Worm (Caenorhabditis elegans) whole organism, L4/young adult: ENCODE results near the gene srh-135.

Source experiments
- W03F9.2 ChIP-seq: fragments of 150-350 bp; optimal IDR thresholded peaks from 2 replicates; lab custom pipeline; 2014; ENCODE audit warnings: missing biosample characterization, missing genetic modification characterization
- dao-5 ChIP-seq: sonication (generic microtip); optimal IDR thresholded peaks from 2 replicates; lab custom pipeline; 2016; ENCODE audit warnings: missing genotype, missing genetic modification characterization, moderate library complexity, missing compliant biosample characterization
- him-1 ChIP-seq: sonication (generic microtip); optimal IDR thresholded peaks from 2 replicates; lab custom pipeline; 2016; ENCODE audit warnings: missing genotype, missing genetic modification reagents, missing genetic modification characterization, missing compliant biosample characterization

Gene srh-135

DNA sequence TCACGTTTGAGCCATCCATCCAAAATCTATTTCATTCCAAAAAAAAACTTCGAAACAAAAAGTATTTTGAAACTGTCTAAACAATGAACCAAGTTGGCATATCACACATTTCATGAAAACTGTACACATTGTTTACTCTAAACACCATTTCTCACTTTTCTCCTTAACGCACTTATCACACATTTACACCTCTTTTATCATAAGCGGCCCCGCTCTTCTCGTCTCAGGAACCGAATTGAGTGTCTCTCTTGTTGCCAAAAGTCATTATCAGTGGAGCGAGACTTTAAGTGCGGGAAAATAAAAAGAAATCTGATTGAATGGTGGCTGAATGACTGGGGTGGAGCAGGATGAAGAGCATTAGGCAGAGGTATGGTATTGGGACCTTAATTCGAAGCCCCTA is 4.9 kb upstream of the srh-135 start:
- TF ChIP-seq W03F9.2 (tag; lab: Kevin White, UChicago) = no peak
- no peak for TF ChIP-seq him-1 (tag; lab: Kevin White, UChicago)
- TF ChIP-seq dao-5 (tag; lab: Kevin White, UChicago) = no peak

DNA sequence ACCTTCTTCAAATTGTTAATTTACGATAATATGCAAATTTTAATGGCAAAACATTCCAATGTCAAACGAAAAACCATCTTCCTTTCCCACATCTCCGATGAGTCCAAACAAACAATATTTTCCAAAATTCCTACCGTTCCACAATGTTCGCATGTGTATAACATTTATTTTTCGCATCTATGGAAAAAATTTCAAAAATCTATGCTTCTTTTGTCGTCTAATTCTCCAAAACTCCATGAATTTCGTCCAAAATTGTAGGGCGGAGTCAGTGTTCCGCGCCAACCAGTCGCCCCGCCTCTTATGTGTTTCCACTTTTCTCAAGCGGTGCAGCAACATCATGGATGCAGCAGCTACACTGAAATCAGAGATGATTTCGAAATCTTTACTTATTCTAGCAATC is 4.0 kb upstream of the srh-135 start, which contains the start of gene T01E8.8:
Gene T01E8.8, plus strand, starts transcription at position 301 of the 400 bp plus-strand sequence.
- TF ChIP-seq dao-5 (tag; lab: Kevin White, UChicago) (no peak), him-1 (tag; lab: Kevin White, UChicago) (no peak), W03F9.2 (tag; lab: Kevin White, UChicago) (no peak)

DNA sequence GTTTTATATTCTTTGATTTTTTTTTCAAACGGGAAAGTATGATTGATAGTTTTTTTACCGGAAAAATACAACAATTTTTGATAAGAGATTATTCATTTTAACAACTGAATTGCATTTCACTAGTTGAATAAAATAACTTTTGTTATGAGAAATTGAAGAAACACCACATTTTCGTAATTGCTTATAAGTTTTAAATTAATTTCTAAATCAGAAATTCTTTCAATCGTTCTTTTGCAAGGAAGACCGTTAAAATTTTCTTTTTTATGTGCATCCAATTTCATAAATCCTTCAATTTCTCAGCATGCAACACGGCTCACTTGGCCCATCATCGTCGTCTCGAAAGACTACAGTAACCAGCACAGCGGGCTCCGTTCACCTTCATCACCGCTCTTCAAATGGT is 4.4 kb downstream of the srh-135 start, which contains the start of gene plc-3:
Gene plc-3, plus strand, starts transcription at position 301 of the 400 bp plus-strand sequence.
- TF ChIP-seq dao-5 (tag; lab: Kevin White, UChicago) = no peak
- no peak for TF ChIP-seq W03F9.2 (tag; lab: Kevin White, UChicago)
- no peak for TF ChIP-seq him-1 (tag; lab: Kevin White, UChicago)

DNA sequence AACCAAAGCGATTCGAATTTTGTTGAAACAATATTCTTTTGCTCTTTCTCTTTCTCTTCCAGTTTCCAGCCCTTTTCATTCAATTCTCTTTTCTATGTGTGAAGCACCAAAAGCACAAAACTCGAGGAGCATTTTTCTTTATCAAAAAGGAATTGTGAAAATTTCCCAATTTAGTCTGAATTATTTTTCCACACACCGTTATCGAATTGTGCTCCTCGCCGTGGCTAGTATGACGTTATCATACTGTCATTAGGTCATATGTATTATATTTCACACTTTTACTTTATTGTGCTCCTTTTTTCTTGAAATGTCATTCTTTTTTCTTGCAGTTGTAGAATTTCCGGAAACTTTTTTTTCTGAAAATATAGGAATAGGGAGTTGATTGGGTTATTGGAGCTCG is 5.3 kb downstream of the srh-135 start:
- TF ChIP-seq him-1 (tag; lab: Kevin White, UChicago) (no peak), W03F9.2 (tag; lab: Kevin White, UChicago) (no peak), dao-5 (tag; lab: Kevin White, UChicago) (no peak)

DNA sequence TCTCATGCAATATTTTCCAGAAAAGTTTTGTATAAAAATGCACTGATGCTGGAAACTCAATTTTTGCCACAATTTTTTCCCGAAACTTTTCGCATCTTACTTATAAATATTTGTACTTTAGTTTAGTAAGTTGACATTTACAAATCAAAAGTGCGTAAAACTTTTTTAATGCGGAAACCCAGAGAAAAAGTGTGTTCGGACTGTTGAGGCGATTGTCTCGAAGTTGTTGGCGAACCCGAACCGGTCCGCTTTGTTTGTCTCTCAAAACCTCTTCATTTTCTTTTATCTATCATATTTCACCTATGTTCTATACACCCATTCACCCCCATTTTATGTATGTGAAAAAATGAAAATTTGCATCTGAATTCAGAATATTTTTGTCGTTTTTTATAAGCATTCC is 6.3 kb downstream of the srh-135 start:
- no peak for TF ChIP-seq W03F9.2 (tag; lab: Kevin White, UChicago)
- TF ChIP-seq dao-5 (tag; lab: Kevin White, UChicago) = no peak
- no peak for TF ChIP-seq him-1 (tag; lab: Kevin White, UChicago)

ce11 chrII:10218171-10218570 is 8.8 kb downstream of the srh-135 start, which contains the start of gene ref-1:
Gene ref-1 (plus strand): TSS chrII:10218471.
- TF ChIP-seq him-1 (tag; lab: Kevin White, UChicago) = no peak
- TF ChIP-seq dao-5 (tag; lab: Kevin White, UChicago) = no peak
- TF ChIP-seq W03F9.2 (tag; lab: Kevin White, UChicago) = no peak

DNA sequence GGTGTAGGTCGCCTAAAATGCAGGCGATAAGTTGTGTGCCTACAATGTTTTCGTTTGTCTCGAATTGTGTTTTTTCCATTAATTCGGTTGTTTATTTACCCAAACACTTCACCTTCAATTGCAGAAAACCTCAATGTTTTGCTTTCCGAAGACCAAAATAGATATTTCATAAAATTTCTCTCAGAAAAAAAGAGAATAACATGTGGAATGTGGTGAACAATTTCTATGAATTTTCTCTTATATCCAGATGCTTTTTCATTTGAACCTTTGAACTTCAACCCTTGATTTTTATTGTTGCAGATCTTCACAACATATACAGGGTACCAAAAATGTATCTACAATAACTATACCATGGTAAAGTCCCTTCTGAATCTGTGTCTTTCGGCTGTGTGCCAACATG is 20.5 kb downstream of the srh-135 start, which contains the start of gene T01E8.1:
Gene T01E8.1, plus strand, starts transcription at position 301 of the 400 bp plus-strand sequence.
- TF ChIP-seq dao-5 (tag; lab: Kevin White, UChicago) = no peak
- no peak for TF ChIP-seq him-1 (tag; lab: Kevin White, UChicago)
- TF ChIP-seq W03F9.2 (tag; lab: Kevin White, UChicago) = no peak

ce11 chrII:10204428-10205049 is 22.4 kb downstream of the srh-135 start:
- TF ChIP-seq him-1 (tag; lab: Kevin White, UChicago) (no peak), W03F9.2 (tag; lab: Kevin White, UChicago) (no peak), dao-5 (tag; lab: Kevin White, UChicago) (no peak)

ce11 chrII:10203765-10204164 is 23.2 kb downstream of the srh-135 start:
- TF ChIP-seq him-1 (tag; lab: Kevin White, UChicago) = no peak
- TF ChIP-seq dao-5 (tag; lab: Kevin White, UChicago) = no peak
- TF ChIP-seq W03F9.2 (tag; lab: Kevin White, UChicago) = no peak

ce11 chrII:10203067-10203466 is 23.9 kb downstream of the srh-135 start:
- TF ChIP-seq W03F9.2 (tag; lab: Kevin White, UChicago) (no peak), him-1 (tag; lab: Kevin White, UChicago) (no peak), dao-5 (tag; lab: Kevin White, UChicago) (no peak)

DNA sequence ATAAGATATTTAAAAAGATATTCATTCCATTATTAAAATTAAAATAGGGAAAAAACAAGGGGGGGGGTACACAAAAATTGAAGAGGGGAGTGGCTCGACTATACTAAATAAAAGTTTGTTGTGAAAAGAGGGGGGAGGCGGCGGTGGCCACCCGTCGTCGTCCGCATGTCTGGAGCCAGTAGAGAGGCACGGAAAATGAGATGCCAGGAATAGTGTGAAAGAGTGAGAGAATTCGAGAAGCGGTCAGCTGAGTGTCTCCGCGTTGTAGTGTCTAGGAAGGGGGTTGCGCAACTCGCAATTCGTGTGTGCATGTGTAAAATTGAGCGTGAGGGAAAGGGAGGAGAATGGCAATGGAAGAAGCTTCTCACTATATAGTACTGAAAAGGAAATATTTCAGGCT is 24.7 kb downstream of the srh-135 start:
- TF ChIP-seq him-1 (tag; lab: Kevin White, UChicago) = no peak
- no peak for TF ChIP-seq dao-5 (tag; lab: Kevin White, UChicago)
- TF ChIP-seq W03F9.2 (tag; lab: Kevin White, UChicago) = no peak

ce11 chrII:10200759-10201158 is 26.2 kb downstream of the srh-135 start, which contains the start of gene arv-1:
Gene arv-1 (minus strand): TSS chrII:10200823.
- peak; percentile 74 for TF ChIP-seq W03F9.2 (tag; lab: Kevin White, UChicago)
- TF ChIP-seq dao-5 (tag; lab: Kevin White, UChicago) = no peak
- peak; percentile 34 for TF ChIP-seq him-1 (tag; lab: Kevin White, UChicago)

- no peak for TF ChIP-seq dao-5 (tag; lab: Kevin White, UChicago)
- no peak for TF ChIP-seq him-1 (tag; lab: Kevin White, UChicago)
- no peak for TF ChIP-seq W03F9.2 (tag; lab: Kevin White, UChicago)
Measured at ce11 chrII:10199906-10200305, 27.0 kb downstream of the srh-135 start, which contains the start of gene R05H5.4. Gene R05H5.4 (minus strand): TSS chrII:10200006.

- TF ChIP-seq W03F9.2 (tag; lab: Kevin White, UChicago) (no peak), dao-5 (tag; lab: Kevin White, UChicago) (no peak), him-1 (tag; lab: Kevin White, UChicago) (no peak)
Measured at ce11 chrII:10198486-10198885, 28.4 kb downstream of the srh-135 start.
